Worm (Caenorhabditis elegans): Measurements from ENCODE around the gene rabs-5.

- TF ChIP-seq ceh-83 (GFP tag; optimal IDR thresholded peaks at IDR 0.05) (no peak), nhr-12 (tag; optimal IDR thresholded peaks at IDR 0.05) (no peak), flh-1 (GFP tag; optimal IDR thresholded peaks at IDR 0.05) (no peak), unc-62 (GFP tag; optimal IDR thresholded peaks at IDR 0.05) (no peak), unc-39 (tag; optimal IDR thresholded peaks at IDR 0.05) (no peak), pha-4 (tag; optimal IDR thresholded peaks at IDR 0.05) (no peak), elt-1 (tag; optimal IDR thresholded peaks at IDR 0.05; ENCODE audit: borderline replicate concordance, insufficient read depth) (no peak), snpc-4 (tag; optimal IDR thresholded peaks at IDR 0.05) (no peak), lin-13 (tag; optimal IDR thresholded peaks at IDR 0.05) (no peak)
These were observed 45.0 kb downstream of the rabs-5 start, which contains the start of gene sax-7 for ce11 chrIV:8062359-8062758.

Measured in whole organism, mixed stage, embryonic.